Worm (Caenorhabditis elegans) whole organism, L3 larva: ENCODE data around the gene F43D2.3.

Experiments
- R02D3.7 ChIP-seq: fragments of 150-350 bp; optimal IDR thresholded peaks from 2 replicates; lab custom pipeline; 2014; ENCODE audit warnings: missing biosample characterization, missing genetic modification characterization
- ZK546.5 ChIP-seq: sonication (generic microtip); optimal IDR thresholded peaks from 2 replicates; lab custom pipeline; 2017; ENCODE audit warnings: missing biosample characterization, missing genetic modification characterization
- aly-2 ChIP-seq: fragments of 150-350 bp; optimal IDR thresholded peaks from 2 replicates; lab custom pipeline; 2014; ENCODE audit warnings: missing biosample characterization, missing genetic modification characterization
- ama-1 ChIP-seq: fragments of 150-350 bp; optimal IDR thresholded peaks from 2 replicates; lab custom pipeline; 2018
- ceh-16 ChIP-seq: sonication (generic microtip); optimal IDR thresholded peaks from 2 replicates; lab custom pipeline; 2017; ENCODE audit warnings: missing biosample characterization, missing genetic modification characterization
- ceh-28 ChIP-seq: fragments of 150-350 bp; optimal IDR thresholded peaks from 2 replicates; lab custom pipeline; 2014; ENCODE audit warnings: missing biosample characterization, missing genetic modification reagents, missing genetic modification characterization
- daf-12 ChIP-seq: fragments of 150-350 bp; optimal IDR thresholded peaks from 2 replicates; lab custom pipeline; 2014; ENCODE audit warnings: missing biosample characterization, missing genetic modification reagents, missing genetic modification characterization
- egl-27 ChIP-seq: sonication (generic microtip); optimal IDR thresholded peaks from 4 replicates; lab custom pipeline; 2017; ENCODE audit warnings: missing biosample characterization, missing genetic modification reagents, missing genetic modification characterization
- egl-5 ChIP-seq: fragments of 150-350 bp; optimal IDR thresholded peaks from 2 replicates; lab custom pipeline; 2017; ENCODE audit warnings: missing biosample characterization, missing genetic modification reagents, missing genetic modification characterization, inconsistent platforms
- elt-1 ChIP-seq: fragments of 150-350 bp; optimal IDR thresholded peaks from 2 replicates; lab custom pipeline; 2014; ENCODE audit warnings: missing biosample characterization, missing genetic modification characterization
- elt-2 ChIP-seq: sonication (generic microtip); optimal IDR thresholded peaks from 2 replicates; lab custom pipeline; 2016; ENCODE audit warnings: missing genetic modification reagents, mild to moderate bottlenecking, missing genetic modification characterization, missing compliant biosample characterization
- elt-3 ChIP-seq, 3 experiments: fragments of 150-350 bp in 1 of 3; sonication (generic microtip) in 2 of 3; optimal IDR thresholded peaks; 2 replicates in 2 of 3; 4 replicates in 1 of 3; lab custom pipeline; 2014 to 2017; ENCODE audit warnings: missing biosample characterization in 3 of 3, missing genetic modification characterization in 3 of 3
- fkh-10 ChIP-seq: sonication (generic microtip); optimal IDR thresholded peaks from 2 replicates; lab custom pipeline; 2017; ENCODE audit warnings: missing biosample characterization, missing genetic modification reagents, missing genetic modification characterization
- hmg-11 ChIP-seq: sonication (generic microtip); optimal IDR thresholded peaks from 2 replicates; lab custom pipeline; 2016; ENCODE audit warnings: missing genetic modification characterization, missing compliant biosample characterization
- jun-1 ChIP-seq: fragments of 150-350 bp; optimal IDR thresholded peaks from 2 replicates; lab custom pipeline; 2014; ENCODE audit warnings: missing biosample characterization, missing genetic modification reagents, missing genetic modification characterization
- lin-15B ChIP-seq: fragments of 150-350 bp; optimal IDR thresholded peaks from 2 replicates; lab custom pipeline; 2014; ENCODE audit warnings: missing biosample characterization, missing genetic modification characterization
- lin-39 ChIP-seq: fragments of 150-350 bp; optimal IDR thresholded peaks from 2 replicates; lab custom pipeline; 2018; ENCODE audit warnings: missing biosample characterization, missing genetic modification reagents, missing genetic modification characterization
- lsy-12 ChIP-seq: sonication (generic microtip); optimal IDR thresholded peaks from 2 replicates; lab custom pipeline; 2016; ENCODE audit warnings: mild to moderate bottlenecking, missing genetic modification characterization, missing compliant biosample characterization
- mdl-1 ChIP-seq: fragments of 150-350 bp; optimal IDR thresholded peaks from 2 replicates; lab custom pipeline; 2014; ENCODE audit warnings: missing biosample characterization, missing genetic modification characterization
- mml-1 ChIP-seq: fragments of 150-350 bp; sonication (generic microtip); optimal IDR thresholded peaks from 3 replicates; lab custom pipeline; 2014; ENCODE audit warnings: missing biosample characterization, missing genetic modification characterization
- nhr-11 ChIP-seq: fragments of 150-350 bp; optimal IDR thresholded peaks from 2 replicates; lab custom pipeline; 2014; ENCODE audit warnings: missing biosample characterization, missing genetic modification characterization
- nhr-12 ChIP-seq: fragments of 150-350 bp; optimal IDR thresholded peaks from 2 replicates; lab custom pipeline; 2014; ENCODE audit warnings: missing biosample characterization, missing genetic modification characterization
- nhr-23 ChIP-seq: fragments of 150-350 bp; optimal IDR thresholded peaks from 2 replicates; lab custom pipeline; 2014; ENCODE audit warnings: missing biosample characterization, missing genetic modification reagents, missing genetic modification characterization
- nhr-237 ChIP-seq: fragments of 150-350 bp; optimal IDR thresholded peaks from 2 replicates; lab custom pipeline; 2014; ENCODE audit warnings: missing biosample characterization, missing genetic modification characterization
- nhr-25 ChIP-seq: sonication (generic microtip); optimal IDR thresholded peaks from 2 replicates; lab custom pipeline; 2017; ENCODE audit warnings: missing biosample characterization, missing genetic modification characterization
- nhr-28 ChIP-seq: fragments of 150-350 bp; optimal IDR thresholded peaks from 2 replicates; lab custom pipeline; 2014; ENCODE audit warnings: missing biosample characterization, missing genetic modification characterization
- nhr-67 ChIP-seq: fragments of 150-350 bp; optimal IDR thresholded peaks from 2 replicates; lab custom pipeline; 2014; ENCODE audit warnings: missing biosample characterization, missing genetic modification characterization
- nhr-76 ChIP-seq: fragments of 150-350 bp; sonication (generic microtip); optimal IDR thresholded peaks from 5 replicates; lab custom pipeline; 2014; ENCODE audit warnings: missing biosample characterization, missing genetic modification characterization
- nhr-77 ChIP-seq: fragments of 150-350 bp; optimal IDR thresholded peaks from 2 replicates; lab custom pipeline; 2014; ENCODE audit warnings: missing biosample characterization, missing genetic modification characterization
- pha-4 ChIP-seq: fragments of 150-350 bp; optimal IDR thresholded peaks from 2 replicates; lab custom pipeline; 2014; ENCODE audit warnings: missing biosample characterization, missing genetic modification reagents, missing genetic modification characterization
- pqm-1 ChIP-seq: fragments of 150-350 bp; optimal IDR thresholded peaks from 2 replicates; lab custom pipeline; 2017; ENCODE audit warnings: missing biosample characterization, missing genetic modification characterization, inconsistent platforms
- sea-2 ChIP-seq: fragments of 150-350 bp; sonication (generic microtip); optimal IDR thresholded peaks from 4 replicates; lab custom pipeline; 2014; ENCODE audit warnings: missing biosample characterization, missing genetic modification reagents, missing genetic modification characterization
- skn-1 ChIP-seq: fragments of 150-350 bp; optimal IDR thresholded peaks from 2 replicates; lab custom pipeline; 2014; ENCODE audit warnings: missing biosample characterization, missing genetic modification characterization
- tbx-2 ChIP-seq: sonication (generic microtip); optimal IDR thresholded peaks from 2 replicates; lab custom pipeline; 2016; ENCODE audit warnings: mild to moderate bottlenecking, missing genetic modification characterization, missing compliant biosample characterization
- unc-39 ChIP-seq: sonication (generic microtip); optimal IDR thresholded peaks from 4 replicates; lab custom pipeline; 2017; ENCODE audit warnings: missing biosample characterization, missing genetic modification characterization
- unc-62 ChIP-seq: fragments of 150-350 bp; sonication (generic microtip); optimal IDR thresholded peaks from 4 replicates; lab custom pipeline; 2014; ENCODE audit warnings: missing biosample characterization, missing genetic modification reagents, missing genetic modification characterization
- zag-1 ChIP-seq: fragments of 150-350 bp; optimal IDR thresholded peaks from 2 replicates; lab custom pipeline; 2014; ENCODE audit warnings: missing biosample characterization, missing genetic modification characterization

F43D2.3 gene

DNA sequence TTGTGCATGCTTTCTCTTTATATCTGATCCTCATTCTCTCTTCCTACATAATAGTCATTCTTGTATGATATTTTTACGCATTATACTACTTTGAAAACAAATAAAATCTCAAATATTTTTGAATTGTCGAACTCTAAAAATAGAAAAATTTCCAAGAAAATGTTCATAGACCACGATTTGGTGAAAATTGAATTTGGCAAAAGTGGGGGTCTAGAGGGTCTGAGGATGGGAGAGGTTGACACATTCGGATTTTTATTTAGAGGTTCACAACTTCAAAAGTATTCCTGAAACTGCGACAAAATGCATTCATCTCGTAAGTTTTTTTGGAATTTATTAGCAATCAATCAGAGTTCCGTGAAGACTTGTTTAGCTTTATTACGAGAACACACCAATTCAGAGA lies 31.7 kb upstream of the F43D2.3 start, which contains the start of gene glb-22:
glb-22 (plus strand) TSS at position 301 of the 400 bp plus-strand sequence.
- TF ChIP-seq zag-1 (tag; lab: Kevin White, UChicago) (no peak), lin-39 (tag; lab: Kevin White, UChicago) (no peak), fkh-10 (no peak), nhr-12 (tag; lab: Kevin White, UChicago) (no peak), nhr-11 (tag; lab: Kevin White, UChicago) (no peak), skn-1 (no peak), ceh-16 (tag; lab: Kevin White, UChicago) (no peak), mml-1 (tag; lab: Kevin White, UChicago) (no peak), pha-4 (tag; lab: Kevin White, UChicago) (no peak), lsy-12 (tag; lab: Kevin White, UChicago) (no peak), nhr-77 (tag; lab: Kevin White, UChicago) (no peak), nhr-23 (tag; lab: Kevin White, UChicago) (no peak), nhr-28 (no peak), R02D3.7 (tag; lab: Kevin White, UChicago) (no peak), aly-2 (tag; lab: Kevin White, UChicago) (no peak)

DNA sequence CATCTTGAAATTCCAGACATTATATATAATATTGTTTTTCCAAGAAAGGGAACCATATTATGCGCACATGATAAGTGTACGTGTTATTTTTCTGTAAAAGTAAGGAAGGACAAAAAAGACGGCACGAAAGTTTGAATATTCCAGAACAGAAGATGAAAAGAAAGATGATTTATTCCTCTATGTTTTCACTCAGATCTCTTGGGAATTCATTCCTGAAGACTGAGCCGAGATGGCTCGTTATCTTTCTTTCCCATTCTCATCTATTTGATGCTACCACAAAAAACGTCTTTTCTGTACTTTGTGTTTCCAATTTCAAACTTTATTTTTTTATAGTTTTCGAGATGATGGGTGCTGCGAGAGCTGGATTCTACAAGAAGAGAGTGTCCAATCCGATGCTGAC lies 27.9 kb upstream of the F43D2.3 start:
- TF ChIP-seq elt-1 (tag; lab: Kevin White, UChicago) (peak; percentile 66), lsy-12 (tag; lab: Kevin White, UChicago) (no peak), nhr-12 (tag; lab: Kevin White, UChicago) (no peak), nhr-77 (tag; lab: Kevin White, UChicago) (no peak)
- TF ChIP-seq, all 47 proteins: peak for 1

DNA sequence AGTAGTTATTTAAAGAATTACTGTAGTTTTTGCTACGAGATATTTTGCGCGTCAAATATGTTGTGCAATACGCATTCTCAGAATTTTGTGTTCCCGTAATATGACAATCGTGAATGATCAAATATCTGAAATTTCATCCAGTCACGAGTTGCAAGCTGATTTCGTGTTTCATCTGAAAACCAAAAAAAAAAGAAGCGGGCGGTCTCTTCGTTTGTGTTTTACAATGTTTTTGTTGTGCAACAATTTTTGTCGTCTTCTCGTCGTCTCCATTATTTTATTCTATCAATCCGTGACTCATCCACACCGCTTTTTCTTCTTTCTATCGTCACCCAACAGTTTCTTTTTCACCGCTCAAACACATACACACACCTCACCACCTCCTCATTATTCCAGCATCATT lies 22.0 kb upstream of the F43D2.3 start, which contains the start of gene R11H6.4:
R11H6.4 (plus strand) TSS at position 301 of the 400 bp plus-strand sequence.
- TF ChIP-seq ZK546.5 (tag; lab: Kevin White, UChicago) (no peak), zag-1 (tag; lab: Kevin White, UChicago) (no peak), elt-3 (tag; optimal IDR thresholded peaks at IDR 0.05; lab: Kevin White, UChicago) (no peak), tbx-2 (tag; lab: Kevin White, UChicago) (no peak), nhr-67 (tag; lab: Kevin White, UChicago) (no peak), pha-4 (tag; lab: Kevin White, UChicago) (no peak), sea-2 (GFP tag; lab: Kevin White, UChicago) (no peak), egl-5 (tag; lab: Kevin White, UChicago) (no peak), lin-15B (tag; lab: Kevin White, UChicago) (no peak), mdl-1 (tag; lab: Kevin White, UChicago) (no peak), lsy-12 (tag; lab: Kevin White, UChicago) (no peak), mml-1 (tag; lab: Kevin White, UChicago) (no peak), unc-62 (GFP tag; lab: Kevin White, UChicago) (no peak), jun-1 (tag; lab: Kevin White, UChicago) (no peak), elt-2 (tag; lab: Kevin White, UChicago) (no peak), nhr-77 (tag; lab: Kevin White, UChicago) (no peak), nhr-237 (tag; lab: Kevin White, UChicago) (no peak), nhr-25 (tag; lab: Kevin White, UChicago) (no peak)

DNA sequence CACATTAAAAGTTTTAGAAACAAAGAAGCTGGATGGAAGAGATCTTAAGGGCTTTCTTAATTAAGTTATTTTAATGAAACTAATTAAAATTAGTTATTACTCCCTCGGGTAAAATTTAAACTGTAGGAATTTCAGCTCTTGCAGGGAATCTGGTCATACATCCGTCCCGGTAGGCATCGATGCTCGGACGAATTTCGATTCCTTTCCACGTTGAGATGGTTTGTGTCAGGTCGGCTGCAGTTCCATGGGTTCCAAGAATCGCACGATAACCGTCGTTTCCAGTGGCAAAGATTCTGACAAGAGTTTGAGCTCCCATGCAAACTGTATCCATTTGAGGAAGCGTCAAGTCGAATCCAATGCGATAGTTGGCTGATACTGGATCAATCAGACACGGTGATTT lies 20.9 kb upstream of the F43D2.3 start:
- no peak for TF ChIP-seq hmg-11 (tag; lab: Kevin White, UChicago)
- TF ChIP-seq nhr-23 (tag; lab: Kevin White, UChicago), result no peak
- TF ChIP-seq ama-1, result no peak
- TF ChIP-seq ZK546.5 (tag; lab: Kevin White, UChicago), result no peak
- TF ChIP-seq nhr-77 (tag; lab: Kevin White, UChicago), result no peak
- no peak for TF ChIP-seq nhr-12 (tag; lab: Kevin White, UChicago)
- no peak for TF ChIP-seq elt-2 (tag; lab: Kevin White, UChicago)
- TF ChIP-seq aly-2 (tag; lab: Kevin White, UChicago), result no peak
- TF ChIP-seq pqm-1, result no peak
- TF ChIP-seq egl-27 (tag; lab: Kevin White, UChicago), result no peak
- TF ChIP-seq unc-39, result no peak
- TF ChIP-seq elt-1 (tag; lab: Kevin White, UChicago), result no peak
- TF ChIP-seq nhr-76 (tag; lab: Kevin White, UChicago), result no peak
- TF ChIP-seq ceh-28, result no peak
- TF ChIP-seq tbx-2 (tag; lab: Kevin White, UChicago), result no peak
- no peak for TF ChIP-seq daf-12 (tag; lab: Kevin White, UChicago)
- TF ChIP-seq mdl-1 (tag; lab: Kevin White, UChicago), result no peak
- no peak for TF ChIP-seq mml-1 (tag; lab: Kevin White, UChicago)
